Worm (Caenorhabditis elegans) whole organism, L2 larva: ENCODE data around the gene D1022.3.

Experiments
- ZK546.5 ChIP-seq: sonication (generic microtip); optimal IDR thresholded peaks from 2 replicates; lab custom pipeline; 2017; ENCODE audit warnings: missing biosample characterization, missing genetic modification characterization
- ceh-82 ChIP-seq: fragments of 150-350 bp; optimal IDR thresholded peaks from 2 replicates; lab custom pipeline; 2014; ENCODE audit warnings: missing biosample characterization, missing genetic modification characterization
- egl-27 ChIP-seq: sonication (generic microtip); optimal IDR thresholded peaks from 3 replicates; lab custom pipeline; 2017; ENCODE audit warnings: missing biosample characterization, missing genetic modification reagents, missing genetic modification characterization
- sma-9 ChIP-seq, 2 experiments: fragments of 150-350 bp in 1 of 2; sonication (generic microtip) in 1 of 2; optimal IDR thresholded peaks; 2 replicates each; lab custom pipeline; 2014 to 2016; ENCODE audit warnings: missing genetic modification characterization in 2 of 2, mild to moderate bottlenecking in 1 of 2, missing biosample characterization in 1 of 2, missing compliant biosample characterization in 1 of 2, missing genetic modification reagents in 1 of 2, moderate library complexity in 1 of 2
- unc-62 ChIP-seq: fragments of 150-350 bp; optimal IDR thresholded peaks from 2 replicates; lab custom pipeline; 2014; ENCODE audit warnings: missing biosample characterization, missing genetic modification reagents, missing genetic modification characterization
- zag-1 ChIP-seq: fragments of 150-350 bp; optimal IDR thresholded peaks from 2 replicates; lab custom pipeline; 2014; ENCODE audit warnings: missing biosample characterization, missing genetic modification characterization

- no peak for TF ChIP-seq sma-9 (GFP tag; optimal IDR thresholded peaks at IDR 0.05; lab: Kevin White, UChicago)
- no peak for TF ChIP-seq sma-9 (tag; optimal IDR thresholded peaks at IDR 0.05; lab: Kevin White, UChicago)
- no peak for TF ChIP-seq zag-1 (tag; lab: Kevin White, UChicago)
- TF ChIP-seq ceh-82 (tag; lab: Kevin White, UChicago) = no peak
- TF ChIP-seq egl-27 = no peak
- TF ChIP-seq unc-62 (GFP tag; lab: Kevin White, UChicago) = no peak
- no peak for TF ChIP-seq ZK546.5 (tag; lab: Kevin White, UChicago)
Observed at ce11 chrII:7469318-7469717, 13.2 kb upstream of the D1022.3 start.
